Fruit fly (Drosophila melanogaster) whole organism, embryonic: ENCODE results near the gene mRpL15.

ENCODE experiments used
- Bdp1 ChIP-seq: fragments of 200-800 bp; sonication (Bioruptor generic); optimal IDR thresholded peaks from 3 replicates; lab custom pipeline; 2016; ENCODE audit warnings: missing biosample characterization, missing genetic modification characterization
- Blimp-1 ChIP-seq: fragments of 200-800 bp; sonication (Bioruptor generic); optimal IDR thresholded peaks from 3 replicates; lab custom pipeline; 2018; ENCODE audit warnings: missing biosample characterization, missing genetic modification characterization, mild to moderate bottlenecking, moderate library complexity, missing genetic modification reagents
- Gsc ChIP-seq: fragments of 200-800 bp; sonication (Bioruptor generic); IDR thresholded peaks from 2 replicates; pipeline ENCODE4 v1.3.6; 2022; ENCODE audit warnings: missing biosample characterization, missing genetic modification characterization
- Hr51 ChIP-seq, 2 experiments: fragments of 200-800 bp; sonication (Bioruptor generic); optimal IDR thresholded peaks; 2 replicates in 1 of 2; 3 replicates in 1 of 2; lab custom pipeline; 2016 to 2018; ENCODE audit warnings: missing biosample characterization in 2 of 2, missing genetic modification characterization in 2 of 2, mild to moderate bottlenecking in 1 of 2, moderate library complexity in 1 of 2
- Mad ChIP-seq: fragments of 200-800 bp; sonication (Bioruptor generic); optimal IDR thresholded peaks from 2 replicates; lab custom pipeline; 2016; ENCODE audit warnings: missing biosample characterization, missing genetic modification characterization
- Nf-YC ChIP-seq: fragments of 200-800 bp; optimal IDR thresholded peaks from 3 replicates; lab custom pipeline; 2019; ENCODE audit warnings: missing biosample characterization, mild to moderate bottlenecking, missing genetic modification characterization, moderate library complexity
- Optix ChIP-seq: fragments of 200-800 bp; sonication (Bioruptor generic); IDR thresholded peaks from 3 replicates; pipeline ENCODE4 v1.3.6; 2022; ENCODE audit warnings: missing biosample characterization, missing genetic modification characterization
- bigmax ChIP-seq: fragments of 200-800 bp; sonication (Bioruptor generic); optimal IDR thresholded peaks from 2 replicates; lab custom pipeline; 2018; ENCODE audit warnings: missing biosample characterization, mild to moderate bottlenecking, missing genetic modification characterization
- dan ChIP-seq: fragments of 200-800 bp; sonication (Bioruptor generic); IDR thresholded peaks from 2 replicates; pipeline ENCODE4 v1.3.6; 2022; ENCODE audit warnings: missing biosample characterization, missing genetic modification characterization
- eve ChIP-seq, 2 experiments: fragments of >200 bp; optimal IDR thresholded peaks; 2 replicates each; lab custom pipeline; 2017; ENCODE audit warnings: missing biosample characterization in 2 of 2, missing genetic modification characterization in 2 of 2
- toy ChIP-seq: fragments of 200-800 bp; sonication (Bioruptor generic); IDR thresholded peaks from 2 replicates; pipeline ENCODE4 v1.3.6; 2022; ENCODE audit warnings: missing biosample characterization, missing genetic modification characterization
- unc-4 ChIP-seq: fragments of 200-800 bp; sonication (Bioruptor generic); IDR thresholded peaks from 2 replicates; pipeline ENCODE4 v1.3.6; 2022; ENCODE audit warnings: missing biosample characterization, missing genetic modification characterization; ENCODE audit not compliant: partially characterized antibody

DNA sequence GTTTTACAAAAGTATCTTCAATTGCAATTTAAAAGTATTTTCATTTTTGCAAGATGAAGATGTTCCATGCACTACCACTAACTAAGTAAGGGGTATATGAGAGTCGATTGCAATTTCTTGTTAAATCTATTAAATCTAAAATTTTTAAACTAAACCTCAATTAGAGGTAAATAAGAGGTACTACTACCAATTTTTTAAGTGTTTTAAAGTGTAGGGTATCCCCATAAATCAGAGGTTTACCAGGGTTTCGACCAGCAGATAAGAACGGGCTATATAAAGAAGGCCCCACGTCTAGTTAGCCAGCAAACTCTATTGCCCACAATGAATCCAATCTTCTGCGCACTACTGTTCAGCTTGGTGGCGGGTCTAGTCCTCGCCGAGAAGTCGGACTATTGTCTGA is 24.4 kb upstream of the mRpL15 start, which contains the start of gene mag:
- TF ChIP-seq Optix (GFP tag; lab: Robert Waterston, UW) (no peak), bigmax (GFP tag; lab: Kevin White, UChicago) (no peak), Blimp-1 (GFP tag; lab: Kevin White, UChicago) (no peak), toy (GFP tag; lab: Robert Waterston, UW) (no peak), eve (GFP tag; optimal IDR thresholded peaks at IDR 0.05; lab: Kevin White, UChicago) (no peak), Gsc (GFP tag; lab: Robert Waterston, UW) (no peak), Nf-YC (tag; lab: Kevin White, UChicago) (no peak), dan (GFP tag; lab: Robert Waterston, UW) (no peak), Mad (GFP tag; lab: Kevin White, UChicago) (no peak), unc-4 (GFP tag; lab: Robert Waterston, UW) (no peak), Bdp1 (GFP tag; lab: Kevin White, UChicago) (no peak), Hr51 (GFP tag; optimal IDR thresholded peaks at IDR 0.05; lab: Kevin White, UChicago) (no peak)
